Worm (Caenorhabditis elegans): ENCODE results near the gene Y54F10BM.12.

ce11 chrIII:2279457-2279856, 50.0 kb downstream of the Y54F10BM.12 start, which contains the start of gene Y54F10BM.23:
- TF ChIP-seq ztf-23 (GFP tag; IDR thresholded peaks at IDR 0.05) (no peak), ztf-29 (GFP tag; IDR thresholded peaks at IDR 0.05) (no peak), flt-1 (GFP tag; IDR thresholded peaks at IDR 0.05) (no peak), ref-1 (GFP tag; conservative IDR thresholded peaks at IDR 0.05) (no peak), klf-2 (GFP tag; conservative IDR thresholded peaks at IDR 0.05) (no peak), tab-1 (GFP tag; IDR thresholded peaks at IDR 0.05) (no peak), med-1 (GFP tag; optimal IDR thresholded peaks at IDR 0.05; ENCODE audit: insufficient read depth) (no peak), T22C8.4 (GFP tag; IDR thresholded peaks at IDR 0.05) (no peak)
